Worm (Caenorhabditis elegans) whole organism, L1 larva: Measurements from ENCODE around the gene cka-2.

Experiments
- ceh-63 ChIP-seq: fragments of 200-800 bp; sonication (Bioruptor generic); optimal IDR thresholded peaks from 2 replicates; lab custom pipeline; 2018; ENCODE audit warnings: mild to moderate bottlenecking, missing genetic modification characterization, missing compliant biosample characterization
- jun-1 ChIP-seq: fragments of 150-350 bp; optimal IDR thresholded peaks from 2 replicates; lab custom pipeline; 2014; ENCODE audit warnings: missing biosample characterization, missing genetic modification reagents, missing genetic modification characterization
- lir-3 ChIP-seq: sonication (generic microtip); optimal IDR thresholded peaks from 2 replicates; lab custom pipeline; 2016; ENCODE audit warnings: mild to moderate bottlenecking, missing genetic modification characterization, moderate library complexity, missing compliant biosample characterization; ENCODE audit not compliant: poor library complexity
- nhr-76 ChIP-seq: sonication (generic microtip); optimal IDR thresholded peaks from 2 replicates; lab custom pipeline; 2017; ENCODE audit warnings: missing biosample characterization, missing genetic modification characterization
- zip-4 ChIP-seq: fragments of 200-800 bp; sonication (Bioruptor generic); optimal IDR thresholded peaks from 2 replicates; lab custom pipeline; 2018; ENCODE audit warnings: mild to moderate bottlenecking, missing genetic modification characterization, moderate library complexity, missing compliant biosample characterization

ce11 chrX:4238971-4239370 is 47.0 kb upstream of the cka-2 start:
- TF ChIP-seq jun-1 (tag; lab: Kevin White, UChicago) (no peak), nhr-76 (no peak), lir-3 (tag; lab: Kevin White, UChicago) (no peak), ceh-63 (no peak), zip-4 (GFP tag; lab: Kevin White, UChicago) (no peak)
